Worm (Caenorhabditis elegans): Measurements from ENCODE around the gene W02B12.16.

The W02B12.16 gene

DNA sequence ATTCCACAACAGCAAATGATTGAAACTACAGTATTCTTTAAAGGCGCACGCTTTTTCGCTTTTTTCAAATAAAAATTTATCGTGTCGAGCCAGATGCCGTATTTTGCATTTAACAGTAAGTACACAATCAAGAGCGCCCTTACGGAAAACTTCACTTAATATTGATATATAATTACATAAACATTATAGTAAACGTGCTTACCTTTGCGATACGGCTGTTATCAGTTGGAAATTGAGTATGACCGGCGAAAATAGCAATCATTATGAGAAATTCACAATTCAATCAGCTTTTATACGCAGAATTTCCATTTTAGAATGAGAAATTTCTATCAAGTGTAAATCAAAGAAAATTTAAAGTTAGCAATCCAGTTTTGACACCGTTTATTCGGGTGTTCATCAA lies 23.9 kb upstream of the W02B12.16 start, which contains the start of gene B0334.20:
Gene B0334.20, minus strand, starts transcription at position 262 of the 400 bp plus-strand sequence.
- TF ChIP-seq scrt-1 (GFP tag; IDR thresholded peaks at IDR 0.05) (no peak), tbx-37 (GFP tag; conservative IDR thresholded peaks at IDR 0.05) (no peak), B0310.2 (tag; optimal IDR thresholded peaks at IDR 0.05) (no peak), tra-4 (tag; optimal IDR thresholded peaks at IDR 0.05) (no peak), F13C5.2 (tag; optimal IDR thresholded peaks at IDR 0.05) (no peak), hnd-1 (tag; optimal IDR thresholded peaks at IDR 0.05) (no peak), ceh-13 (GFP tag; optimal IDR thresholded peaks at IDR 0.05) (no peak), sea-1 (GFP tag; conservative IDR thresholded peaks at IDR 0.05) (no peak), ets-7 (tag; optimal IDR thresholded peaks at IDR 0.05) (no peak), flt-1 (GFP tag; IDR thresholded peaks at IDR 0.05) (no peak), hmbx-1 (tag; optimal IDR thresholded peaks at IDR 0.05) (no peak)

DNA sequence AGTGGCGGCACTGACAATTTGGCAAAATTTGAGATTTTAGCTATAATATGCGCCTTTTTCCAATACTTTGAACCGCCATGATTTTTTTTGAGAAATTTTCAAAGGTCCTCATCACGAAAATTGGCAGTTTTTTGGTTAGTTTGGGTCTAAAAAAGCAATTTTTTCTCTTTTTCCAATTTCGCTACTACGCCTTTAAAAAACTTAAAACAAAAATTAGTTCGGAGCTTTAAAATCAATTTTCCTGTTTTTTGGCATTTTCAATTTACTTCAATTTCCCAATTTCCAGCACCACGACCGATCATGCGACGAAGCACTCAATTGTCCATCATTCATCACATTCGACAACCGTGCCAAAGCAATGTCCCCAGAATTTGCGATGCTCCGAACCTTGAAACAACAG lies 21.1 kb upstream of the W02B12.16 start, which contains the start of gene B0334.5:
Gene B0334.5, plus strand, starts transcription at position 301 of the 400 bp plus-strand sequence.
- TF ChIP-seq tra-4 (tag; optimal IDR thresholded peaks at IDR 0.05): no peak
- TF ChIP-seq tbx-37 (GFP tag; conservative IDR thresholded peaks at IDR 0.05): no peak
- no peak for TF ChIP-seq hmbx-1 (tag; optimal IDR thresholded peaks at IDR 0.05)
- TF ChIP-seq ceh-36 (tag; optimal IDR thresholded peaks at IDR 0.05): no peak
- no peak for TF ChIP-seq scrt-1 (GFP tag; IDR thresholded peaks at IDR 0.05)
- TF ChIP-seq hnd-1 (tag; optimal IDR thresholded peaks at IDR 0.05): no peak
- TF ChIP-seq ama-1 (optimal IDR thresholded peaks at IDR 0.05): no peak
- TF ChIP-seq hmg-4 (GFP tag; optimal IDR thresholded peaks at IDR 0.05): no peak
- TF ChIP-seq ets-7 (tag; optimal IDR thresholded peaks at IDR 0.05): no peak
- TF ChIP-seq ceh-13 (GFP tag; optimal IDR thresholded peaks at IDR 0.05): no peak
- TF ChIP-seq aly-1 (tag; optimal IDR thresholded peaks at IDR 0.05): no peak
- no peak for TF ChIP-seq pes-1 (GFP tag; IDR thresholded peaks at IDR 0.05)
- TF ChIP-seq tbx-11 (GFP tag; IDR thresholded peaks at IDR 0.05): no peak

DNA sequence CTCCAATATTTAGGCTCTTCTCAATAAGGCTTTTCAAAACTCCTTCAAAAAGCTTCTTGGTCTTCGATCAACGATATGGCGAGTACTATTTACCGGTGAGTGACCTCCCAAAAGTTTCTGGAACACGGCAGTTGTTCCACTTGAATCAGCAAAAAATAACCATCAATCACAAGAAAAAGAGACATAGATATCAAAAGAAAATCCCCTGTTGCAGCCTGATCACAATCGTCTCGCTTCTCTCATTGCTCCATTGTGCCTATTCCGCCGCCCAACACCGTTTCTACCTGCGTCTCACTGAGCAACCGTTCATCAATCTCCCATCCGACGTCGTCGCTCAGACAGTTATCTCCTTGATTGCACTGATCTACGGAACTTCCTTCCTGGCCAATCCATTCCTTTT lies 20.5 kb upstream of the W02B12.16 start, which contains the start of gene emc-5:
Gene emc-5, plus strand, starts transcription at position 14 of the 400 bp plus-strand sequence.
- TF ChIP-seq ama-1 (optimal IDR thresholded peaks at IDR 0.05): no peak
- TF ChIP-seq tra-4 (tag; optimal IDR thresholded peaks at IDR 0.05): no peak
- TF ChIP-seq tbx-11 (GFP tag; IDR thresholded peaks at IDR 0.05): no peak
- TF ChIP-seq ets-7 (tag; optimal IDR thresholded peaks at IDR 0.05): no peak
- TF ChIP-seq hmbx-1 (tag; optimal IDR thresholded peaks at IDR 0.05): no peak
- TF ChIP-seq pes-1 (GFP tag; IDR thresholded peaks at IDR 0.05): no peak

DNA sequence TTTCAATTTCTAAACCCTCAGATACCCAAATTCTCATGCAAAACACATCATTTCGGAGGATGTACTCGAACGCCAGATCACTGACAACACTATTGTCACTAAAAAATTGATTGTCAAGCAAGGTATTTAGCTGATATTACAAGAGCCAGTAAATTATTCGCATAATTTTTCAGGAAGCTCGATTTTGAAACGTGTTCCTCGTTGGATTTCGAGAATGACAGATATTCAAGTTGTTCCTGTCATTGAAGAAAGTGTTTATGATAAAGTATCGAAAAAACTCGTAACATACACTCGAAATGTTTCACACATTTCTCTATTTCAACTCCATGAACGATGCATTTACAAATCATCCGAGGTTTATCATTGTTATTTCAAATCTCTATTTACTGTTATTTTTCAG lies 19.5 kb upstream of the W02B12.16 start:
- TF ChIP-seq hnd-1 (tag; optimal IDR thresholded peaks at IDR 0.05) (no peak), tra-4 (tag; optimal IDR thresholded peaks at IDR 0.05) (no peak), F13C5.2 (tag; optimal IDR thresholded peaks at IDR 0.05) (no peak), hmg-4 (GFP tag; optimal IDR thresholded peaks at IDR 0.05) (no peak), B0310.2 (tag; optimal IDR thresholded peaks at IDR 0.05) (no peak), flt-1 (GFP tag; IDR thresholded peaks at IDR 0.05) (no peak)

DNA sequence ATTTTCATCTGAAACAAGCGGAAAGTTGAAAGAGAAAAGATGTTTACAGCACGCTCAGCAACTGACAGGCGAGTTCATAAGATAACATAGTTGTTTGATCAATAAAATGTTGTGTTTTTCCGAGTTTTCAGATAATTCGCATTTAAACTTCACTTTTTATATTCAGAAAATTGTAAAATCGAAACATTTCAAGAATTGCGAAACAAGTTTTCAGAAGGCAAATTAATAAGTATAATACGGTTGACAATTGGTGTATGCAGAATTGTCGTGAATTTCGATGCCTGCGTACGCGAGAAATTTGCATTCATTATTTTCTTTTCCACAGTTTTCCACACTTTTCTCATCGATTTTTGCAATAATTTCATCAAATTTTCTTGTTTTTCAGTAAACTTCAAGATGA lies 19.0 kb upstream of the W02B12.16 start, which contains the start of the genes ooc-3 and B0334.4:
Gene ooc-3, minus strand, starts transcription at position 15 of the 400 bp plus-strand sequence.
Gene B0334.4, plus strand, starts transcription at position 386 of the 400 bp plus-strand sequence.
- no peak for TF ChIP-seq F13C5.2 (tag; optimal IDR thresholded peaks at IDR 0.05)
- TF ChIP-seq tbx-37 (GFP tag; conservative IDR thresholded peaks at IDR 0.05): no peak
- no peak for TF ChIP-seq hnd-1 (tag; optimal IDR thresholded peaks at IDR 0.05)
- TF ChIP-seq ets-7 (tag; optimal IDR thresholded peaks at IDR 0.05): no peak
- TF ChIP-seq hmg-4 (GFP tag; optimal IDR thresholded peaks at IDR 0.05): no peak
- TF ChIP-seq scrt-1 (GFP tag; IDR thresholded peaks at IDR 0.05): no peak
- TF ChIP-seq tbx-11 (GFP tag; IDR thresholded peaks at IDR 0.05): no peak
- TF ChIP-seq pes-1 (GFP tag; IDR thresholded peaks at IDR 0.05): no peak
- TF ChIP-seq B0310.2 (tag; optimal IDR thresholded peaks at IDR 0.05): no peak
- TF ChIP-seq flt-1 (GFP tag; IDR thresholded peaks at IDR 0.05): no peak
- TF ChIP-seq sea-1 (GFP tag; conservative IDR thresholded peaks at IDR 0.05): no peak
- TF ChIP-seq ceh-36 (tag; optimal IDR thresholded peaks at IDR 0.05): no peak
- no peak for TF ChIP-seq hmbx-1 (tag; optimal IDR thresholded peaks at IDR 0.05)
- no peak for TF ChIP-seq ceh-13 (GFP tag; optimal IDR thresholded peaks at IDR 0.05)
- no peak for TF ChIP-seq aly-1 (tag; optimal IDR thresholded peaks at IDR 0.05)
- no peak for TF ChIP-seq ama-1 (optimal IDR thresholded peaks at IDR 0.05)
- no peak for TF ChIP-seq tra-4 (tag; optimal IDR thresholded peaks at IDR 0.05)

DNA sequence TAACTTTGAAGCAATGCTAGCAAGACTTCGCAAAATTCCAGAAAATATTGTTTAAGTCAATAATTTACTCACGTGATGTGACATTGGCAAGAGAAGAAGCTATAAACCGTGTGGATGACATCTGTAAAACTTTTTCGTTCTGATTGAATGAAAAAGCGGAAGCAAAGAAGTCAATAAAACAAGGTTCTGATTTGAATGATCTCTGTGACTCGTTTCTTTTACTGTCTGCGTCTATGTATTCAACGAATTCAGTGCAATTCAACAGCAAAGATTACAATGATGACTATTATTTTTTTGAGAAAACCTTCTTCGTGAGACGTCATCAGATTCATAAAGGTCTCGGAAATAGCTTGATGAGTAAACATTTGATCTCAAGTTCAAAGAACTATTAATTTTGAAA lies 16.5 kb upstream of the W02B12.16 start, which contains the start of gene hacl-1:
Gene hacl-1, minus strand, starts transcription at position 121 of the 400 bp plus-strand sequence.
- TF ChIP-seq aly-1 (tag; optimal IDR thresholded peaks at IDR 0.05): no peak
- TF ChIP-seq tbx-37 (GFP tag; conservative IDR thresholded peaks at IDR 0.05): no peak
- no peak for TF ChIP-seq hmg-4 (GFP tag; optimal IDR thresholded peaks at IDR 0.05)
- TF ChIP-seq ceh-13 (GFP tag; optimal IDR thresholded peaks at IDR 0.05): no peak
- TF ChIP-seq sea-1 (GFP tag; conservative IDR thresholded peaks at IDR 0.05): no peak
- TF ChIP-seq ets-7 (tag; optimal IDR thresholded peaks at IDR 0.05): no peak
- no peak for TF ChIP-seq B0310.2 (tag; optimal IDR thresholded peaks at IDR 0.05)
- no peak for TF ChIP-seq ama-1 (optimal IDR thresholded peaks at IDR 0.05)

DNA sequence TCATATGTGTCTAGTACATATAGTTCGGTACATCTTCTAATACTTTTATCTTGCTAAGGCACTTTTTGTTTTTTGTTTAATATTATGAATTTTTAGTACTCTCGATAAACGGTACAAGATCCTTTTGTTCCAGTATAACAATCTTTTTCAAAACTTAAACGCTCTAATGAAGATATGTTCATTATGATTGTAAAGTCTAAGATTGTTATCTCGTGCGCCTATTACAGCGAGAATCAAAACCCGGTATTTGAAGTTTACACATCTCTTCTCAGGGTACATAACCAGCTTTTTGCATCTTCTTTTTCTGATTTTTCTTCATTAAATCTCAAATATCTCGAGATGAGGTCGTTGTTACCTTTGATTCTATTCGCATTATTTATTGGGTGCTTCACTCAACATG lies 11.7 kb upstream of the W02B12.16 start, which contains the start of gene B0334.13:
Gene B0334.13, plus strand, starts transcription at position 301 of the 400 bp plus-strand sequence.
- no peak for TF ChIP-seq hmbx-1 (tag; optimal IDR thresholded peaks at IDR 0.05)
- TF ChIP-seq tbx-11 (GFP tag; IDR thresholded peaks at IDR 0.05): no peak
- no peak for TF ChIP-seq ceh-13 (GFP tag; optimal IDR thresholded peaks at IDR 0.05)
- no peak for TF ChIP-seq scrt-1 (GFP tag; IDR thresholded peaks at IDR 0.05)
- no peak for TF ChIP-seq B0310.2 (tag; optimal IDR thresholded peaks at IDR 0.05)
- no peak for TF ChIP-seq sea-1 (GFP tag; conservative IDR thresholded peaks at IDR 0.05)
- no peak for TF ChIP-seq aly-1 (tag; optimal IDR thresholded peaks at IDR 0.05)
- TF ChIP-seq ets-7 (tag; optimal IDR thresholded peaks at IDR 0.05): no peak
- TF ChIP-seq hnd-1 (tag; optimal IDR thresholded peaks at IDR 0.05): no peak
- TF ChIP-seq F13C5.2 (tag; optimal IDR thresholded peaks at IDR 0.05): no peak
- no peak for TF ChIP-seq flt-1 (GFP tag; IDR thresholded peaks at IDR 0.05)
- no peak for TF ChIP-seq pes-1 (GFP tag; IDR thresholded peaks at IDR 0.05)
- no peak for TF ChIP-seq tbx-37 (GFP tag; conservative IDR thresholded peaks at IDR 0.05)
- TF ChIP-seq ama-1 (optimal IDR thresholded peaks at IDR 0.05): no peak
- no peak for TF ChIP-seq hmg-4 (GFP tag; optimal IDR thresholded peaks at IDR 0.05)
- TF ChIP-seq ceh-36 (tag; optimal IDR thresholded peaks at IDR 0.05): no peak
- TF ChIP-seq tra-4 (tag; optimal IDR thresholded peaks at IDR 0.05): no peak
